Fruit fly (Drosophila melanogaster) whole organism, wandering third instar larva: ENCODE results near the gene CG2224.
A peak's percentile ranks its signal among the peaks of the same experiment; 100 is the strongest.

Experiments used
- Abd-B ChIP-seq: fragments of >200 bp; optimal IDR thresholded peaks from 2 replicates; lab custom pipeline; 2017; ENCODE audit warnings: missing biosample characterization, missing genetic modification characterization
- CG32264 ChIP-seq: fragments of 200-800 bp; sonication (Bioruptor generic); optimal IDR thresholded peaks from 2 replicates; lab custom pipeline; 2016; ENCODE audit warnings: missing biosample characterization, missing genetic modification characterization
- CrebA ChIP-seq: fragments of 200-800 bp; sonication (Bioruptor generic); optimal IDR thresholded peaks from 2 replicates; lab custom pipeline; 2016; ENCODE audit warnings: missing biosample characterization, mild to moderate bottlenecking, missing genetic modification characterization, borderline replicate concordance
- Dfd ChIP-seq: fragments of >200 bp; optimal IDR thresholded peaks from 2 replicates; lab custom pipeline; 2017; ENCODE audit warnings: missing biosample characterization, missing genetic modification characterization
- Dif ChIP-seq: fragments of 200-275, 200-300 bp; sonication (Bioruptor generic); optimal IDR thresholded peaks from 2 replicates; lab custom pipeline; 2018; ENCODE audit warnings: missing biosample characterization, missing genetic modification characterization; ENCODE audit not compliant: partially characterized antibody
- GATAd ChIP-seq: sonication (Bioruptor generic); optimal IDR thresholded peaks from 2 replicates; lab custom pipeline; 2016; ENCODE audit warnings: missing biosample characterization, missing genetic modification characterization
- HLH106 ChIP-seq: fragments of 200-800 bp; optimal IDR thresholded peaks from 3 replicates; lab custom pipeline; 2019; ENCODE audit warnings: missing biosample characterization, mild to moderate bottlenecking, missing genetic modification characterization, moderate library complexity
- Hnf4 ChIP-seq: fragments of 200-800 bp; sonication (Bioruptor generic); optimal IDR thresholded peaks from 2 replicates; lab custom pipeline; 2016; ENCODE audit warnings: missing biosample characterization, mild to moderate bottlenecking, missing genetic modification characterization
- Hr78 ChIP-seq: fragments of >200 bp; optimal IDR thresholded peaks from 2 replicates; lab custom pipeline; 2017; ENCODE audit warnings: missing biosample characterization, missing genetic modification characterization
- Jra ChIP-seq: sonication (Bioruptor generic); optimal IDR thresholded peaks from 2 replicates; lab custom pipeline; 2016; ENCODE audit warnings: missing biosample characterization, missing genetic modification characterization
- Mio ChIP-seq: sonication (Bioruptor generic); optimal IDR thresholded peaks from 2 replicates; lab custom pipeline; 2016; ENCODE audit warnings: missing biosample characterization, missing genetic modification characterization
- Myc ChIP-seq: fragments of >200 bp; optimal IDR thresholded peaks from 2 replicates; lab custom pipeline; 2017
- OdsH ChIP-seq: fragments of 200-800 bp; sonication (Bioruptor generic); optimal IDR thresholded peaks from 2 replicates; lab custom pipeline; 2016; ENCODE audit warnings: missing biosample characterization, mild to moderate bottlenecking, missing genetic modification characterization
- Rel ChIP-seq, 2 experiments: fragments of 200-800 bp; sonication (Bioruptor generic) in 1 of 2; optimal IDR thresholded peaks; 2 replicates in 1 of 2; 3 replicates in 1 of 2; lab custom pipeline; 2016 to 2019; ENCODE audit warnings: mild to moderate bottlenecking in 2 of 2, missing biosample characterization in 2 of 2, missing genetic modification characterization in 2 of 2, moderate library complexity in 1 of 2
- Sp1 ChIP-seq: fragments of 200-800 bp; sonication (Bioruptor generic); optimal IDR thresholded peaks from 3 replicates; lab custom pipeline; 2019; ENCODE audit warnings: missing biosample characterization, mild to moderate bottlenecking, missing genetic modification characterization, moderate library complexity
- Vsx2 ChIP-seq: fragments of 200-300, 225-300 bp; sonication (Bioruptor generic); optimal IDR thresholded peaks from 2 replicates; lab custom pipeline; 2018; ENCODE audit warnings: missing biosample characterization, missing genetic modification characterization; ENCODE audit not compliant: partially characterized antibody
- br ChIP-seq: fragments of 200-800 bp; sonication (Bioruptor generic); optimal IDR thresholded peaks from 2 replicates; lab custom pipeline; 2016; ENCODE audit warnings: missing biosample characterization, missing genetic modification characterization
- dl ChIP-seq, 2 experiments: fragments of 175-275, 200-275 bp in 1 of 2; fragments of 200-275 bp in 1 of 2; sonication (Bioruptor generic); optimal IDR thresholded peaks; lab custom pipeline; 2018; ENCODE audit warnings: mild to moderate bottlenecking in 2 of 2, missing biosample characterization in 2 of 2, missing genetic modification characterization in 2 of 2, moderate library complexity in 2 of 2; ENCODE audit not compliant: partially characterized antibody in 2 of 2, insufficient read depth in 1 of 2
- dmrt93B ChIP-seq: fragments of 200-800 bp; sonication (Bioruptor generic); optimal IDR thresholded peaks from 2 replicates; lab custom pipeline; 2018; ENCODE audit warnings: missing biosample characterization, mild to moderate bottlenecking, missing genetic modification characterization
- dsf ChIP-seq: sonication (Bioruptor generic); optimal IDR thresholded peaks from 2 replicates; lab custom pipeline; 2016; ENCODE audit warnings: missing biosample characterization, missing genetic modification characterization, borderline replicate concordance
- fru ChIP-seq: fragments of 200-800 bp; sonication (Bioruptor generic); optimal IDR thresholded peaks from 3 replicates; lab custom pipeline; 2016; ENCODE audit warnings: missing biosample characterization, mild to moderate bottlenecking, missing genetic modification characterization
- h ChIP-seq: fragments of 200-800 bp; sonication (Bioruptor generic); optimal IDR thresholded peaks from 3 replicates; lab custom pipeline; 2016; ENCODE audit warnings: missing biosample characterization, mild to moderate bottlenecking, missing genetic modification characterization
- jim ChIP-seq: fragments of 175-275, 200-325 bp; sonication (Bioruptor generic); optimal IDR thresholded peaks from 2 replicates; lab custom pipeline; 2016; ENCODE audit warnings: missing biosample characterization, mild to moderate bottlenecking, missing genetic modification characterization
- rgr ChIP-seq: fragments of 200-800 bp; sonication (Bioruptor generic); optimal IDR thresholded peaks from 3 replicates; lab custom pipeline; 2016; ENCODE audit warnings: missing biosample characterization, mild to moderate bottlenecking, missing genetic modification characterization
- sage ChIP-seq: fragments of 200-800 bp; sonication (Bioruptor generic); optimal IDR thresholded peaks from 2 replicates; lab custom pipeline; 2016; ENCODE audit warnings: missing biosample characterization, mild to moderate bottlenecking, missing genetic modification characterization
- sv ChIP-seq: fragments of 200-800 bp; sonication (Bioruptor generic); optimal IDR thresholded peaks from 3 replicates; lab custom pipeline; 2016; ENCODE audit warnings: missing biosample characterization, missing genetic modification characterization
- tai ChIP-seq: sonication (Bioruptor generic); optimal IDR thresholded peaks from 2 replicates; lab custom pipeline; 2016; ENCODE audit warnings: missing biosample characterization, missing genetic modification characterization

The CG2224 gene

DNA sequence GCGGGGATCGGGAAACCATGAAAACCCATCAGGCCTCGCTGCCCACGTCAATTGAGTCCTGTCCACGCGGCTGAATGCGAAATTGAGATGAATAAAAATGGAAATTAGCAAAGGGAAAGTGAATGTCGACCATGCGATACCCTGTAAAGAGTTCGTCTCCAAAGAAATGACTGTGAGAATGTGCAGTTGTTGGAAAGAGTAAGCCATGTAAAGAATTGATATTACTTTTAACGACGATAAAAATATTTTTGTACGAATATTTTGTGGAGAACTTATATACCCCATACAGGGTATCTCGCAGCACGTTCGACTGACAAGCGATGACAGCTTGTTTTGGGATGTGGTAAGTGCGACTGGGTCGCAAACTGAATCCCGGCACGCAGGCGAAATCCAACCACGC lies 42.1 kb upstream of the CG2224 start (continued):
- no peak for TF ChIP-seq CG32264 (GFP tag; lab: Kevin White, UChicago)
- TF ChIP-seq sv (GFP tag; lab: Kevin White, UChicago) = peak; percentile 4
- peak; percentile 60 for TF ChIP-seq rgr (GFP tag; lab: Kevin White, UChicago)
- TF ChIP-seq jim = no peak
- TF ChIP-seq Hr78 (GFP tag; lab: Kevin White, UChicago) = no peak
- no peak for TF ChIP-seq sage (GFP tag; lab: Kevin White, UChicago)

DNA sequence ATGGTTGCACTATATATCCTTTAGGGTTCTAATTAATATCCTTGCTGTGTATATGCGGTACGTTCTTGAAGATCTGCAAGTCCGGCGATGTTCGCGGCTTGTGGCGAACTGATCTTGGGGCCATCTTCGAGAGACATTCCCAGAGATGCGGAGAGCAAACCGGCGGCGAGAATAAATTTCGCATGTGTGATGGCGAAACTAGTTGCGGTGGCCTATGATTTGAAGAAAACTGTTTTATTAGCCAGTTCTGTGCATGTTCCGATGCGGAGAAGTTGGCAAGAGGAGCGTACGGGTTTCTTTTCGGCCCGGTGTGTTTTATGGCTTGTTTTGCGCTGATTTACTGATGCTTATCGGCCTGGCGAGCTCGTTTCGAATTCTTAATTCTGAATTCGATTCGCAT lies 41.1 kb upstream of the CG2224 start, which contains the start of gene PH4alphaNE1:
Gene PH4alphaNE1, minus strand, starts transcription at position 101 of the 400 bp plus-strand sequence.
- TF ChIP-seq Sp1 (GFP tag; lab: Kevin White, UChicago) = no peak

DNA sequence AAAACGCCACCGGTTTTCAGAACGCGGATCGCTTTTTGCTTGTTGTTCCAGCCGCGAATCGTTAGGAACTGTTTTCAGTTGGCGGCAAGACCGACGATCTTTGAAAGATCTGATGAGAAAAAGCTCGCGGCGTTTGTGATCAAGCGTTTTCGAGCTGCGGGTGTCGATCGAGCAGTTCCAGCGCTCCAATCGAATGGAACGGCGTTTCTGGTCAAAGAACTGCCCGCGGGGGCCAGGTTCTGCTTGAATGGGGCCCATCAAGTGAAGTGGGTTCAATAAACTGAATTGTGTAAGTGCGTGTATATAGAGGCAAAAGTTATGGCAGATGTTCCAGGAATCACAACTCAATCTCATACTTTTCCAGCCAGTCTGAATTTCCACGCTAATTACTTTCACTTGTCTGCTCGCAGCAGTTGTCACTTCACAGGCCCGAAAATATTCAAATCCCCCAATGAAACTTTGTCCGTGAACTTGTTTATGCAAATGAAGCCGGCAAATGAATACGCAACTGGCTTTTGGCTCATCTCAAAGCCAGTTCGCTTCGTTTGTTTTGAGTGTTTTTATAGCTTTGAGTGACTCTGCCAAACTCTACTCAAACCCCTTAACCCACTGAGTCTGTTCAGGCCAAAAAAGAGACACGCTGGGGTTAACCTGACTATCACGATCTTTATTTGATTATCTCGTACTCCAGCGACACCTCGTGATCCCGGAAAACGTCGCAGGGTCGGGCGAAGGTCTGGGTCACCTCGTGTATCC lies 37.2 kb upstream of the CG2224 start, which contains the start of gene PH4alphaMP:
Gene PH4alphaMP, minus strand, starts transcription at position 51 of the 756 bp plus-strand sequence.
- TF ChIP-seq Sp1 (GFP tag; lab: Kevin White, UChicago) (no peak), tai (GFP tag; lab: Kevin White, UChicago) (no peak), jim (no peak), Mio (GFP tag; lab: Kevin White, UChicago) (no peak), br (GFP tag; lab: Kevin White, UChicago) (no peak), sage (GFP tag; lab: Kevin White, UChicago) (no peak)

DNA sequence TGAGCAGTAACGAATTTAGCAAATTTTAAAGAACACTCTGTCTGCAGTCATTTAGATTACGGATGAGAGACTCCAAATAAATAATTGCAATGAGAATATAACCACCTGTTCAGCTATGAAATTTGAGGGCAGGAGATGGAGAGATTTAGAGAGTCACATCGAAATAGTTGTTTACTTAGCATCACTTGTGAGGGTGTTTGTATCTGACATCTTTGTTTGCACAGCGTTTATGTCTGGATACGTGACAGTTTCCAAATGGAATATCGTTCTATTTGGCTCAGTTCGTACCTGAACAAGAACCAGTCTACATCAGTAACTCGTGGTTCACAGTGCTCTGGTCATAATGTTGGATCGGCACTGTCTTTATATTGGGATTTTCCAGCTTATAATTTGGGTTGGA lies 30.7 kb upstream of the CG2224 start, which contains the start of gene PH4alphaSG2:
Gene PH4alphaSG2, plus strand, starts transcription at position 278 of the 400 bp plus-strand sequence.
- TF ChIP-seq dsf (GFP tag; lab: Kevin White, UChicago) (no peak), OdsH (peak; percentile 4), h (peak; percentile 84)

DNA sequence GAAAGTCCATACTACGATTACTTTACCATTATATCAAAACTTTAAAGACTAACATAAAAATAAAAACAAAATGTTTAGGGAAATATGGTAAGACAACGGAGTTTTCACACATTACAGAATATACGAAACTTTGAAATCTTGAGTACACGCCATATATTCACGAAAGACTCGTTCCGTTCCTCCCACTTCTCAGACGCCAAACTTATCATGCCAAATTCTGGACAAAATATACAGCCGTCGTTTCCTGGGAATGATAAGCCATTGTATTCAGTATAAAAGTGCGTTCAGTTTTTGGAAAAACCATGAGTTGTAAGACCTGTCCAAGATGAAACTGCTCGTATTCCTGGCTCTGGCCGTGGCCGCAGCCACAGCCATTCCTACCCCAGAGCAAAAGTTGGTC lies 29.6 kb upstream of the CG2224 start, which contains the start of gene Jon99Fi:
Gene Jon99Fi, plus strand, starts transcription at position 301 of the 400 bp plus-strand sequence.
- TF ChIP-seq Dif = no peak
- TF ChIP-seq Hnf4 (GFP tag; lab: Kevin White, UChicago) = no peak
- no peak for TF ChIP-seq CrebA
- TF ChIP-seq br (GFP tag; lab: Kevin White, UChicago) = no peak
- no peak for TF ChIP-seq Jra (GFP tag; lab: Kevin White, UChicago)
- no peak for TF ChIP-seq Dfd (GFP tag; lab: Kevin White, UChicago)
- TF ChIP-seq Rel (GFP tag; optimal IDR thresholded peaks at IDR 0.05; lab: Kevin White, UChicago) = no peak
- no peak for TF ChIP-seq Rel (tag; optimal IDR thresholded peaks at IDR 0.05; lab: Kevin White, UChicago)
- TF ChIP-seq dmrt93B = no peak
- no peak for TF ChIP-seq dl (GFP tag; optimal IDR thresholded peaks at IDR 0.05; lab: Kevin White, UChicago; ENCODE audit: insufficient read depth in 1 of 2, partially characterized antibody in 2 of 2)
- TF ChIP-seq jim = no peak
- no peak for TF ChIP-seq sv (GFP tag; lab: Kevin White, UChicago)
- TF ChIP-seq Vsx2 (GFP tag; lab: Kevin White, UChicago) = no peak

DNA sequence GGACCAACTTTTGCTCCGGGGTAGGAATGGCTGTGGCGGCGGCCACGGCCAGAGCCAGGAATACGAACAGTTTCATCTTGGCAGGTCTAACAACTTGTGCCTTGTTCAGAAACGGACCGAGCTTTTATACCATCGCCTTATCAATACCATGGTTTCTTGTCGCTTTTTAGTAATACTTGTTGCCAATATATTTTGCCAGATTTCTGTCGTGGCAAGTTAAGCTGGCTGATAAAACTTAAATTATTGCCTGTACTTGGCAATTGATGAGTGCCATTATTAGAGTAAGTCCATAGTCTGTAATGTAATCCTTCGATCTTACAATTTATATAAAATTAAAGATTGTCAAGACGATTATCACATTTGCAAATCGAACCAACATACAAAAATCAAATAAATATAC lies 28.7 kb upstream of the CG2224 start, which contains the start of gene Jon99Fii:
Gene Jon99Fii, minus strand, starts transcription at position 101 of the 400 bp plus-strand sequence.
- no peak for TF ChIP-seq Vsx2 (GFP tag; lab: Kevin White, UChicago)
- no peak for TF ChIP-seq fru (GFP tag; lab: Kevin White, UChicago)
- no peak for TF ChIP-seq br (GFP tag; lab: Kevin White, UChicago)
- no peak for TF ChIP-seq rgr (GFP tag; lab: Kevin White, UChicago)
- TF ChIP-seq sv (GFP tag; lab: Kevin White, UChicago) = no peak

DNA sequence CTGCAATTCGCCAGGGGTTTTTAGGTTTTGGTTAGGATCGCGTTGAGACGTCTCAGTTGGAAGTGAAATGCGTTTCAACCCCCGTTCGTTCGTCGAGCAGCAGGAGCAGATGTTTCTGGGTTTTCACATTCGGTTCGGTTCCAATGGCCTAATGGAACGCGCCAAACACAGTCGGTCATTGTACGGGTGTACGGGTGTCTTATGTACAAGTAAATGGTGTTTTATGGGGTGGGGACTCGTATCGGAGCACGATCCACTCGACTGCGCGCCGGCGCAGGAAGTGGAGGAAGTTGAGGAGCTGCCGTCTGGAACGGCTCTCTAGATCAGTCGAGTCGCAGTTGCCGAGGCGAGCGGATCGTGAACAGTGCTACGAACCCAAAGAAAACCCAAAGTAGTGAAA lies 17.3 kb upstream of the CG2224 start, which contains the start of gene spdo:
Gene spdo, plus strand, starts transcription at position 318 of the 400 bp plus-strand sequence.
- TF ChIP-seq Dfd (GFP tag; lab: Kevin White, UChicago) (no peak), Jra (GFP tag; lab: Kevin White, UChicago) (no peak), Myc (lab: Kevin White, UChicago) (no peak), GATAd (GFP tag; lab: Kevin White, UChicago) (no peak), h (no peak), Dif (no peak), br (GFP tag; lab: Kevin White, UChicago) (no peak), Mio (GFP tag; lab: Kevin White, UChicago) (no peak), Sp1 (GFP tag; lab: Kevin White, UChicago) (no peak), CG32264 (GFP tag; lab: Kevin White, UChicago) (no peak), HLH106 (tag; lab: Kevin White, UChicago) (no peak), dl (GFP tag; optimal IDR thresholded peaks at IDR 0.05; lab: Kevin White, UChicago; ENCODE audit: insufficient read depth in 1 of 2, partially characterized antibody in 2 of 2) (no peak), Abd-B (GFP tag; lab: Kevin White, UChicago) (no peak), sv (GFP tag; lab: Kevin White, UChicago) (no peak)
- TF ChIP-seq, all 38 proteins: peak for 0
